Worm (Caenorhabditis elegans): Measurements from ENCODE around the gene R07D5.2.

- TF ChIP-seq ceh-9 (tag; optimal IDR thresholded peaks at IDR 0.05) = no peak
- TF ChIP-seq fkh-2 (tag; optimal IDR thresholded peaks at IDR 0.05) = no peak
- no peak for TF ChIP-seq lin-39 (tag; optimal IDR thresholded peaks at IDR 0.05)
- no peak for TF ChIP-seq nhr-43 (tag; optimal IDR thresholded peaks at IDR 0.05; ENCODE audit: poor library complexity, severe bottlenecking)
Measured at ce11 chrX:15147640-15148039, 31.2 kb upstream of the R07D5.2 start, which contains the start of gene unc-7.
